Worm (Caenorhabditis elegans): ENCODE results near the gene C33D3.3.

DNA sequence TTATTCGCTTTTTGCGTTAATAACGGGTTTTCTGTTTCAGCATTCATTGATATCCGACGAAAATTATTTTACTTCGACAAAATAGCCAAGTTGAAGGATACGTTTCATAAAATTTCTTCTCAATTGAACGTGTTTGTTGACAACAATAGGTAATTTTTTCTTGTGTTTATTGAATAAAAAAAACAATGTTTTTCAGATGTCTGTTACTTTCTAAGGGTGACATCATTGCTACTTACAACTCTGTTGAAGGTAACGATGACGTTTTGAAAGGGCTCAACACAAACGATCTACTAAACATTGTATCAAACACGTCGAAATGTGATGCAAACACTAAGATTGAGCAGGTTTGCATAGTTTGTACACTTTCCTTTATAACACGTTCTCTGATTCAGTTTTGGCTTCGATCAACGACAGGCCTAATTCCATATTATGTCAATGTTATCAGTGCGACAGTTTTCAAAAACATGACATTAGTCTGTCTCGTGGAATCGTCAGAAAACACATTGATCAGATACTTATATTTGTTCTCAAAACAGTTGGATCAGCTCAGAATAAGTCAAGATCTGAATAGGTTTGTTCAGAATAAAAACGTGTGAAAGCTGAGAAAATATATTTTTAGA lies 49.6 kb downstream of the C33D3.3 start:
- no peak for TF ChIP-seq F55B11.4 (tag; optimal IDR thresholded peaks at IDR 0.05; ENCODE audit: borderline replicate concordance, insufficient read depth)
- TF ChIP-seq akir-1 (GFP tag; optimal IDR thresholded peaks at IDR 0.05) = no peak
- TF ChIP-seq egrh-3 (GFP tag; IDR thresholded peaks at IDR 0.05) = no peak
- no peak for TF ChIP-seq mcd-1 (GFP tag; IDR thresholded peaks at IDR 0.05)
- TF ChIP-seq gei-17 (GFP tag; optimal IDR thresholded peaks at IDR 0.05) = no peak
- no peak for TF ChIP-seq hlh-26 (GFP tag; conservative IDR thresholded peaks at IDR 0.05)
- TF ChIP-seq ceh-40 (GFP tag; IDR thresholded peaks at IDR 0.05) = no peak
- TF ChIP-seq bed-2 (GFP tag; IDR thresholded peaks at IDR 0.05) = no peak
- TF ChIP-seq pbrm-1 (GFP tag; IDR thresholded peaks at IDR 0.05) = no peak
- TF ChIP-seq ekl-4 (GFP tag; IDR thresholded peaks at IDR 0.05) = no peak
- no peak for TF ChIP-seq dpl-1 (GFP tag; optimal IDR thresholded peaks at IDR 0.05)
- no peak for TF ChIP-seq hmg-20 (GFP tag; IDR thresholded peaks at IDR 0.05)

Measured in whole organism, young adult.